Worm (Caenorhabditis elegans) whole organism, midembryonic: Measurements from ENCODE around the gene lis-1.
"Not testable (repeated sequence)": the region's sequence is repeated elsewhere in the genome, so short reads cannot be mapped to it uniquely, and the experiment has no call there.

Source experiments
- T22C8.4 ChIP-seq: fragments of 200-800 bp; sonication (Bioruptor generic); IDR thresholded peaks from 2 replicates; pipeline ENCODE4 v1.3.6; 2022; ENCODE audit warnings: missing genetic modification characterization, missing compliant biosample characterization
- cog-1 ChIP-seq: sonication (generic microtip); optimal IDR thresholded peaks from 2 replicates; lab custom pipeline; 2016; ENCODE audit warnings: missing genetic modification characterization, missing compliant biosample characterization
- flt-1 ChIP-seq: fragments of 200-800 bp; sonication (Bioruptor generic); IDR thresholded peaks from 2 replicates; pipeline ENCODE4 v1.3.6; 2022; ENCODE audit warnings: missing genetic modification characterization, missing compliant biosample characterization
- klf-2 ChIP-seq: fragments of 200-800 bp; sonication (Bioruptor generic); conservative IDR thresholded peaks from 2 replicates; pipeline ENCODE4 v1.3.6; 2022; ENCODE audit warnings: missing genetic modification reagents, missing genetic modification characterization, missing compliant biosample characterization
- med-1 ChIP-seq: sonication (generic microtip); optimal IDR thresholded peaks from 2 replicates; lab custom pipeline; 2017; ENCODE audit warnings: missing genetic modification characterization, mild to moderate bottlenecking, missing compliant biosample characterization, antibody characterized with exemption, missing genetic modification reagents; ENCODE audit not compliant: insufficient read depth
- ref-1 ChIP-seq: fragments of 200-800 bp; sonication (Bioruptor generic); conservative IDR thresholded peaks from 2 replicates; pipeline ENCODE4 v1.3.6; 2022; ENCODE audit warnings: missing genetic modification reagents, missing genetic modification characterization, missing compliant biosample characterization
- tab-1 ChIP-seq: fragments of 200-800 bp; sonication (Bioruptor generic); IDR thresholded peaks from 2 replicates; pipeline ENCODE4 v1.3.6; 2022; ENCODE audit warnings: missing genetic modification characterization, missing compliant biosample characterization
- ztf-23 ChIP-seq: fragments of 200-800 bp; sonication (Bioruptor generic); IDR thresholded peaks from 2 replicates; pipeline ENCODE4 v1.3.6; 2022; ENCODE audit warnings: missing genetic modification reagents, missing genetic modification characterization, missing compliant biosample characterization
- ztf-29 ChIP-seq: fragments of 200-800 bp; sonication (Bioruptor generic); IDR thresholded peaks from 2 replicates; pipeline ENCODE4 v1.3.6; 2022; ENCODE audit warnings: missing genetic modification reagents, missing genetic modification characterization, missing compliant biosample characterization

lis-1 gene

ce11 chrIII:13402934-13403333 lies 26.4 kb upstream of the lis-1 start, which contains the start of gene mig-18:
Gene mig-18, plus strand, starts transcription at chrIII:13403234.
- no peak for TF ChIP-seq cog-1 (tag; lab: Kevin White, UChicago)
- no peak for TF ChIP-seq ztf-29 (GFP tag; lab: Robert Waterston, UW)
- no peak for TF ChIP-seq ztf-23
- TF ChIP-seq tab-1 (GFP tag; lab: Robert Waterston, UW) = no peak
- no peak for TF ChIP-seq ref-1 (GFP tag; lab: Robert Waterston, UW)
- TF ChIP-seq T22C8.4 (GFP tag; lab: Robert Waterston, UW) = no peak
- TF ChIP-seq med-1 = no peak
- TF ChIP-seq klf-2 (GFP tag; lab: Robert Waterston, UW) = no peak
- no peak for TF ChIP-seq flt-1 (GFP tag; lab: Robert Waterston, UW)

- not testable (repeated sequence) for TF ChIP-seq tab-1 (GFP tag; lab: Robert Waterston, UW); cog-1 (tag; lab: Kevin White, UChicago); flt-1 (GFP tag; lab: Robert Waterston, UW)
Observed at ce11 chrIII:13401673-13402258, 25.3 kb upstream of the lis-1 start, which contains the start of the genes srlf-9 and srlf-10. Gene srlf-9, minus strand, starts transcription at chrIII:13401773. Gene srlf-10, plus strand, starts transcription at chrIII:13402208.

ce11 chrIII:13395262-13395661 lies 18.8 kb upstream of the lis-1 start, which contains the start of gene F11F1.1:
Gene F11F1.1, plus strand, starts transcription at chrIII:13395562.
- TF ChIP-seq med-1 = no peak
- no peak for TF ChIP-seq klf-2 (GFP tag; lab: Robert Waterston, UW)
- TF ChIP-seq T22C8.4 (GFP tag; lab: Robert Waterston, UW) = no peak
- TF ChIP-seq ztf-23 = no peak
- TF ChIP-seq cog-1 (tag; lab: Kevin White, UChicago) = no peak
- TF ChIP-seq tab-1 (GFP tag; lab: Robert Waterston, UW) = no peak
- no peak for TF ChIP-seq ref-1 (GFP tag; lab: Robert Waterston, UW)
- TF ChIP-seq ztf-29 (GFP tag; lab: Robert Waterston, UW) = no peak

ce11 chrIII:13393647-13394046 lies 17.1 kb upstream of the lis-1 start, which contains the start of gene qdpr-1:
Gene qdpr-1, plus strand, starts transcription at chrIII:13393910.
- no peak for TF ChIP-seq T22C8.4 (GFP tag; lab: Robert Waterston, UW)
- TF ChIP-seq tab-1 (GFP tag; lab: Robert Waterston, UW) = no peak
- no peak for TF ChIP-seq med-1
- TF ChIP-seq ztf-29 (GFP tag; lab: Robert Waterston, UW) = no peak
- TF ChIP-seq ref-1 (GFP tag; lab: Robert Waterston, UW) = no peak
- TF ChIP-seq cog-1 (tag; lab: Kevin White, UChicago) = no peak
- no peak for TF ChIP-seq klf-2 (GFP tag; lab: Robert Waterston, UW)
- no peak for TF ChIP-seq ztf-23
- TF ChIP-seq flt-1 (GFP tag; lab: Robert Waterston, UW) = no peak

ce11 chrIII:13393239-13393638 lies 16.7 kb upstream of the lis-1 start, which contains the start of gene dnj-17:
Gene dnj-17, minus strand, starts transcription at chrIII:13393339.
- TF ChIP-seq cog-1 (tag; lab: Kevin White, UChicago) = no peak

- no peak for TF ChIP-seq ztf-29 (GFP tag; lab: Robert Waterston, UW)
- TF ChIP-seq T22C8.4 (GFP tag; lab: Robert Waterston, UW) = no peak
- no peak for TF ChIP-seq tab-1 (GFP tag; lab: Robert Waterston, UW)
- TF ChIP-seq flt-1 (GFP tag; lab: Robert Waterston, UW) = no peak
- no peak for TF ChIP-seq klf-2 (GFP tag; lab: Robert Waterston, UW)
- TF ChIP-seq cog-1 (tag; lab: Kevin White, UChicago) = no peak
- no peak for TF ChIP-seq ztf-23
- TF ChIP-seq ref-1 (GFP tag; lab: Robert Waterston, UW) = no peak
- TF ChIP-seq med-1 = no peak
Observed at ce11 chrIII:13390789-13391188, 14.3 kb upstream of the lis-1 start.

- TF ChIP-seq tab-1 (GFP tag; lab: Robert Waterston, UW) (no peak), T22C8.4 (GFP tag; lab: Robert Waterston, UW) (no peak), cog-1 (tag; lab: Kevin White, UChicago) (no peak), klf-2 (GFP tag; lab: Robert Waterston, UW) (no peak), flt-1 (GFP tag; lab: Robert Waterston, UW) (no peak), ztf-29 (GFP tag; lab: Robert Waterston, UW) (no peak), ztf-23 (no peak)
Observed at ce11 chrIII:13389078-13389477, 12.6 kb upstream of the lis-1 start, which contains the start of gene T03F6.3. Gene T03F6.3, plus strand, starts transcription at chrIII:13389395.

- no peak for TF ChIP-seq ztf-23
Observed at ce11 chrIII:13388621-13389020, 12.1 kb upstream of the lis-1 start.

ce11 chrIII:13385850-13386249 lies 9.3 kb upstream of the lis-1 start, which contains the start of gene T03F6.4:
Gene T03F6.4, plus strand, starts transcription at chrIII:13386150.
- TF ChIP-seq cog-1 (tag; lab: Kevin White, UChicago) (no peak), med-1 (no peak), ztf-29 (GFP tag; lab: Robert Waterston, UW) (no peak), ztf-23 (no peak), T22C8.4 (GFP tag; lab: Robert Waterston, UW) (no peak), klf-2 (GFP tag; lab: Robert Waterston, UW) (no peak), flt-1 (GFP tag; lab: Robert Waterston, UW) (no peak), tab-1 (GFP tag; lab: Robert Waterston, UW) (no peak), ref-1 (GFP tag; lab: Robert Waterston, UW) (no peak)

- TF ChIP-seq ztf-29 (GFP tag; lab: Robert Waterston, UW) (no peak), cog-1 (tag; lab: Kevin White, UChicago) (no peak), ztf-23 (no peak), ref-1 (GFP tag; lab: Robert Waterston, UW) (no peak), flt-1 (GFP tag; lab: Robert Waterston, UW) (no peak), klf-2 (GFP tag; lab: Robert Waterston, UW) (no peak)
Observed at ce11 chrIII:13383159-13383558, 6.6 kb upstream of the lis-1 start.
